Fruit fly (Drosophila melanogaster): ENCODE measurements around the gene CG4558.

Gene CG4558

DNA sequence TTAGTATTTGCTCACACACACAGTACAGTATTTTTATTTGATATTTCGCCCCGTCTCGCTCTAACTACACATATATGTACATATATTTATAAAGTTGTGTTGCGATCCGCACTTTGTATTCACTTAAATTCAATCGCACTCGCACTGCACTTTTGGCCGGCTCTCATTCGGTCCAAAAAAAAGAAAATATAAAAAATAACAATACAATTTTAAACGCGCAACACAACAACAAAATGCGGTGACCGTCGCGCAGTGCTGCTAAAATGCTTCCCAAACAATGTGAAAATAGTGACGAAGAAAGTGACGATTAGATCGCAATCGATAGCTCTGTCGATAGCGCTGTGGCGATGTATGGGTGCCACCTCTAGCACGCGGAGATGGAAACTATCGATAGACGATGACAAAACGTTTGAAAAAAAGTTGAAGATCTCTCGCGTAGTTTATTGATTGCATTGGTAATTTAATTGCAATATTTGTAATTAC lies 46.2 kb upstream of the CG4558 start, which contains the start of the genes C3G and pod1 (continued):
- TF ChIP-seq wor (GFP tag; IDR thresholded peaks at IDR 0.05) (no peak), YL-1 (GFP tag; optimal IDR thresholded peaks at IDR 0.05) (peak; percentile 15), H15 (GFP tag; IDR thresholded peaks at IDR 0.05) (no peak), Dek (tag; optimal IDR thresholded peaks at IDR 0.05) (no peak), CG1529 (GFP tag; optimal IDR thresholded peaks at IDR 0.05) (no peak), NFAT (GFP tag; IDR thresholded peaks at IDR 0.05) (peak; percentile 62; the same call in 1 of the 2 replicates), cg (GFP tag; optimal IDR thresholded peaks at IDR 0.05) (peak; percentile 93), CG6854 (GFP tag; optimal IDR thresholded peaks at IDR 0.05) (no peak), salm (tag; optimal IDR thresholded peaks at IDR 0.05) (no peak), disco-r (GFP tag; optimal IDR thresholded peaks at IDR 0.05) (no peak), Scr (GFP tag; IDR thresholded peaks at IDR 0.05; ENCODE audit: partially characterized antibody) (peak; percentile 96), Eip74EF (GFP tag; optimal IDR thresholded peaks at IDR 0.05) (peak in 1 of 2 experiments; percentile 18), CG11504 (tag; optimal IDR thresholded peaks at IDR 0.05) (peak; percentile 30), prd (optimal IDR thresholded peaks at IDR 0.05) (no peak), prd (GFP tag; IDR thresholded peaks at IDR 0.05) (no peak), usp (GFP tag; optimal IDR thresholded peaks at IDR 0.05) (no peak), CG1233 (GFP tag; optimal IDR thresholded peaks at IDR 0.05) (no peak), Lhr (GFP tag; optimal IDR thresholded peaks at IDR 0.05) (peak; percentile 36), stwl (tag; optimal IDR thresholded peaks at IDR 0.05) (peak; percentile 41), CG8478 (optimal IDR thresholded peaks at IDR 0.05) (no peak), Doc2 (GFP tag; IDR thresholded peaks at IDR 0.05) (no peak), CG17186 (GFP tag; optimal IDR thresholded peaks at IDR 0.05) (peak; percentile 81), CG3163 (GFP tag; optimal IDR thresholded peaks at IDR 0.05) (no peak), mam (GFP tag; optimal IDR thresholded peaks at IDR 0.05) (peak; percentile 68), ftz-f1 (GFP tag; optimal IDR thresholded peaks at IDR 0.05) (peak; percentile 45), amos (GFP tag; IDR thresholded peaks at IDR 0.05; ENCODE audit: partially characterized antibody) (peak; percentile 100), ara (GFP tag; IDR thresholded peaks at IDR 0.05) (no peak), CG4424 (GFP tag; optimal IDR thresholded peaks at IDR 0.05) (peak; percentile 30), gcm (GFP tag; optimal IDR thresholded peaks at IDR 0.05) (no peak), CG8765 (GFP tag; IDR thresholded peaks at IDR 0.05) (no peak), CG9215 (GFP tag; IDR thresholded peaks at IDR 0.05) (no peak), Side (GFP tag; optimal IDR thresholded peaks at IDR 0.05) (peak; percentile 21), corto (GFP tag; optimal IDR thresholded peaks at IDR 0.05) (no peak), ems (GFP tag; optimal IDR thresholded peaks at IDR 0.05) (peak; percentile 21), CG30431 (GFP tag; optimal IDR thresholded peaks at IDR 0.05) (no peak), CG4360 (GFP tag; IDR thresholded peaks at IDR 0.05) (peak; percentile 57), HmgD (GFP tag; optimal IDR thresholded peaks at IDR 0.05) (peak; percentile 84), Dip3 (GFP tag; optimal IDR thresholded peaks at IDR 0.05) (peak; percentile 6), CG13296 (GFP tag; optimal IDR thresholded peaks at IDR 0.05) (peak; percentile 5), CG1792 (GFP tag; optimal IDR thresholded peaks at IDR 0.05) (peak; percentile 18), CG3281 (GFP tag; optimal IDR thresholded peaks at IDR 0.05) (no peak), shn (GFP tag; optimal IDR thresholded peaks at IDR 0.05) (peak; percentile 43), dpn (GFP tag; optimal IDR thresholded peaks at IDR 0.05) (peak; percentile 33 to 35), CG9817 (tag; optimal IDR thresholded peaks at IDR 0.05) (peak; percentile 13), trem (tag; optimal IDR thresholded peaks at IDR 0.05) (peak; percentile 70), Hmr (GFP tag; optimal IDR thresholded peaks at IDR 0.05) (peak; percentile 59), CG2199 (GFP tag; IDR thresholded peaks at IDR 0.05) (no peak), CTCF (GFP tag; optimal IDR thresholded peaks at IDR 0.05) (no peak), CG10462 (GFP tag; optimal IDR thresholded peaks at IDR 0.05) (no peak), CG13894 (tag; optimal IDR thresholded peaks at IDR 0.05) (peak; percentile 67), CG31224 (GFP tag; IDR thresholded peaks at IDR 0.05) (no peak), fd96Cb (tag; optimal IDR thresholded peaks at IDR 0.05) (no peak)

Measured in whole organism, embryonic.